Fruit fly (Drosophila melanogaster) whole organism, embryonic: ENCODE data around the gene CG12289.

Experiments used
- Asciz ChIP-seq: fragments of 200-800 bp; sonication (Bioruptor generic); optimal IDR thresholded peaks from 2 replicates; lab custom pipeline; 2017; ENCODE audit warnings: missing biosample characterization, mild to moderate bottlenecking, missing genetic modification characterization, missing genetic modification reagents
- B-H2 ChIP-seq: fragments of 200-800 bp; sonication (Bioruptor generic); optimal IDR thresholded peaks from 2 replicates; lab custom pipeline; 2018; ENCODE audit warnings: missing biosample characterization, mild to moderate bottlenecking, missing genetic modification characterization
- CG10321 ChIP-seq: fragments of 200-800 bp; sonication (Bioruptor generic); IDR thresholded peaks from 2 replicates; pipeline ENCODE4 v1.3.6; 2022; ENCODE audit warnings: missing biosample characterization, missing genetic modification characterization
- CG10565 ChIP-seq: fragments of 200-800 bp; sonication (Bioruptor generic); optimal IDR thresholded peaks from 3 replicates; lab custom pipeline; 2016; ENCODE audit warnings: missing biosample characterization, mild to moderate bottlenecking, missing genetic modification characterization
- CG10654 ChIP-seq: fragments of 200-800 bp; sonication (Bioruptor generic); optimal IDR thresholded peaks from 2 replicates; lab custom pipeline; 2016; ENCODE audit warnings: missing biosample characterization, missing genetic modification characterization
- CG10959 ChIP-seq: fragments of 200-800 bp; sonication (Bioruptor generic); IDR thresholded peaks from 2 replicates; pipeline ENCODE4 v1.3.6; 2022; ENCODE audit warnings: missing biosample characterization, missing genetic modification characterization
- CG11560 ChIP-seq: fragments of 200-800 bp; sonication (Bioruptor generic); IDR thresholded peaks from 3 replicates; pipeline ENCODE4 v1.3.6; 2022; ENCODE audit warnings: missing biosample characterization, missing genetic modification characterization
- CG12299 ChIP-seq: fragments of 200-800 bp; sonication (Bioruptor generic); optimal IDR thresholded peaks from 2 replicates; lab custom pipeline; 2018; ENCODE audit warnings: missing biosample characterization, mild to moderate bottlenecking, missing genetic modification characterization
- CG1233 ChIP-seq: fragments of 200-800 bp; sonication (Bioruptor generic); optimal IDR thresholded peaks from 4 replicates; lab custom pipeline; 2018; ENCODE audit warnings: missing biosample characterization, mild to moderate bottlenecking, missing genetic modification characterization
- CG12769 ChIP-seq: fragments of 200-800 bp; sonication (Bioruptor generic); optimal IDR thresholded peaks from 2 replicates; lab custom pipeline; 2019; ENCODE audit warnings: missing biosample characterization, mild to moderate bottlenecking, missing genetic modification characterization, moderate library complexity
- CG13123 ChIP-seq: fragments of 200-800 bp; sonication (Bioruptor generic); optimal IDR thresholded peaks from 2 replicates; lab custom pipeline; 2016; ENCODE audit warnings: missing biosample characterization, missing genetic modification characterization
- CG15601 ChIP-seq: fragments of 200-800 bp; sonication (Bioruptor generic); optimal IDR thresholded peaks from 3 replicates; lab custom pipeline; 2019; ENCODE audit warnings: missing biosample characterization, mild to moderate bottlenecking, missing genetic modification characterization, moderate library complexity
- CG16813 ChIP-seq: fragments of 200-800 bp; sonication (Bioruptor generic); IDR thresholded peaks from 3 replicates; pipeline ENCODE4 v1.3.6; 2022; ENCODE audit warnings: missing biosample characterization, missing genetic modification characterization; ENCODE audit not compliant: partially characterized antibody
- CG16815 ChIP-seq: fragments of 200-800 bp; sonication (Bioruptor generic); optimal IDR thresholded peaks from 3 replicates; lab custom pipeline; 2017; ENCODE audit warnings: missing biosample characterization, mild to moderate bottlenecking, missing genetic modification characterization
- CG1792 ChIP-seq: fragments of 200-800 bp; sonication (Bioruptor generic); optimal IDR thresholded peaks from 2 replicates; lab custom pipeline; 2016; ENCODE audit warnings: missing biosample characterization, missing genetic modification characterization
- CG18619 ChIP-seq: fragments of 200-800 bp; sonication (Bioruptor generic); optimal IDR thresholded peaks from 3 replicates; lab custom pipeline; 2017; ENCODE audit warnings: missing biosample characterization, mild to moderate bottlenecking, missing genetic modification characterization
- CG2199 ChIP-seq: fragments of 200-800 bp; sonication (Bioruptor generic); IDR thresholded peaks from 3 replicates; pipeline ENCODE4 v1.3.6; 2022; ENCODE audit warnings: missing biosample characterization, missing genetic modification characterization
- CG2202 ChIP-seq: fragments of 200-800 bp; sonication (Bioruptor generic); optimal IDR thresholded peaks from 2 replicates; lab custom pipeline; 2018; ENCODE audit warnings: missing biosample characterization, mild to moderate bottlenecking, missing genetic modification characterization
- CG31365 ChIP-seq: fragments of 200-800 bp; sonication (Bioruptor generic); optimal IDR thresholded peaks from 2 replicates; lab custom pipeline; 2018; ENCODE audit warnings: missing biosample characterization, mild to moderate bottlenecking, missing genetic modification characterization
- CG4424 ChIP-seq: fragments of 200-800 bp; sonication (Bioruptor generic); optimal IDR thresholded peaks from 3 replicates; lab custom pipeline; 2016; ENCODE audit warnings: missing biosample characterization, missing genetic modification characterization
- CG6272 ChIP-seq: fragments of 200-800 bp; sonication (Bioruptor generic); IDR thresholded peaks from 2 replicates; pipeline ENCODE4 v1.3.6; 2022; ENCODE audit warnings: missing biosample characterization, missing genetic modification characterization
- CG6654 ChIP-seq: fragments of 200-800 bp; sonication (Bioruptor generic); optimal IDR thresholded peaks from 2 replicates; lab custom pipeline; 2017; ENCODE audit warnings: missing biosample characterization, mild to moderate bottlenecking, missing genetic modification characterization
- CG6689 ChIP-seq: fragments of 200-800 bp; sonication (Bioruptor generic); IDR thresholded peaks from 2 replicates; pipeline ENCODE4 v1.3.6; 2022; ENCODE audit warnings: missing biosample characterization, missing genetic modification characterization
- CG7786 ChIP-seq: fragments of 200-800 bp; sonication (Bioruptor generic); optimal IDR thresholded peaks from 2 replicates; lab custom pipeline; 2016; ENCODE audit warnings: missing biosample characterization, missing genetic modification characterization
- CG7987 ChIP-seq: fragments of 200-800 bp; sonication (Bioruptor generic); optimal IDR thresholded peaks from 2 replicates; lab custom pipeline; 2018; ENCODE audit warnings: missing biosample characterization, mild to moderate bottlenecking, missing genetic modification characterization, moderate library complexity
- CG8089 ChIP-seq: fragments of 200-800 bp; sonication (Bioruptor generic); optimal IDR thresholded peaks from 3 replicates; lab custom pipeline; 2016; ENCODE audit warnings: missing biosample characterization, missing genetic modification characterization
- CG8388 ChIP-seq: fragments of 200-800 bp; sonication (Bioruptor generic); optimal IDR thresholded peaks from 2 replicates; lab custom pipeline; 2019; ENCODE audit warnings: missing biosample characterization, mild to moderate bottlenecking, missing genetic modification characterization, moderate library complexity
- CTCF ChIP-seq: fragments of 200-800 bp; sonication (Bioruptor generic); optimal IDR thresholded peaks from 2 replicates; lab custom pipeline; 2017; ENCODE audit warnings: missing biosample characterization, mild to moderate bottlenecking, missing genetic modification characterization, moderate library complexity
- HLH3B ChIP-seq: fragments of 200-800 bp; sonication (Bioruptor generic); IDR thresholded peaks from 2 replicates; pipeline ENCODE4 v1.3.6; 2022; ENCODE audit warnings: missing biosample characterization, missing genetic modification characterization
- Hr39 ChIP-seq: fragments of >200 bp; optimal IDR thresholded peaks from 2 replicates; lab custom pipeline; 2017
- Oli ChIP-seq: fragments of 200-800 bp; sonication (Bioruptor generic); optimal IDR thresholded peaks from 2 replicates; lab custom pipeline; 2018; ENCODE audit warnings: missing biosample characterization, mild to moderate bottlenecking, missing genetic modification characterization, moderate library complexity
- Pdp1 ChIP-seq, 2 experiments: fragments of 200-800 bp; sonication (Bioruptor generic); optimal IDR thresholded peaks; 3 replicates each; lab custom pipeline; 2016; ENCODE audit warnings: missing biosample characterization in 2 of 2, missing genetic modification characterization in 2 of 2, mild to moderate bottlenecking in 1 of 2, moderate library complexity in 1 of 2
- Sox100B ChIP-seq: fragments of 200-800 bp; sonication (Bioruptor generic); optimal IDR thresholded peaks from 3 replicates; lab custom pipeline; 2018; ENCODE audit warnings: missing biosample characterization, mild to moderate bottlenecking, missing genetic modification characterization
- Sry-δ ChIP-seq: fragments of 200-800 bp; sonication (Bioruptor generic); optimal IDR thresholded peaks from 2 replicates; lab custom pipeline; 2016; ENCODE audit warnings: missing biosample characterization, missing genetic modification characterization
- Taf1 ChIP-seq: fragments of 200-800 bp; sonication (Bioruptor generic); IDR thresholded peaks from 2 replicates; pipeline ENCODE4 v1.3.6; 2022; ENCODE audit warnings: missing biosample characterization, missing genetic modification characterization
- Vsx1 ChIP-seq: fragments of 200-800 bp; sonication (Bioruptor generic); optimal IDR thresholded peaks from 2 replicates; lab custom pipeline; 2017; ENCODE audit warnings: missing biosample characterization, mild to moderate bottlenecking, missing genetic modification characterization, missing genetic modification reagents
- al ChIP-seq: fragments of 200-800 bp; sonication (Bioruptor generic); IDR thresholded peaks from 2 replicates; pipeline ENCODE4 v1.3.6; 2022; ENCODE audit warnings: missing biosample characterization, missing genetic modification characterization
- ash1 ChIP-seq: fragments of 200-800 bp; sonication (Bioruptor generic); optimal IDR thresholded peaks from 2 replicates; lab custom pipeline; 2018; ENCODE audit warnings: missing biosample characterization, mild to moderate bottlenecking, missing genetic modification characterization
- br ChIP-seq: fragments of >200 bp; optimal IDR thresholded peaks from 2 replicates; lab custom pipeline; 2017
- crc ChIP-seq: fragments of 200-800 bp; sonication (Bioruptor generic); optimal IDR thresholded peaks from 2 replicates; lab custom pipeline; 2016; ENCODE audit warnings: missing biosample characterization, missing genetic modification characterization
- emc ChIP-seq: fragments of 200-800 bp; sonication (Bioruptor generic); optimal IDR thresholded peaks from 2 replicates; lab custom pipeline; 2016; ENCODE audit warnings: missing biosample characterization, missing genetic modification characterization
- grau ChIP-seq: fragments of 200-800 bp; optimal IDR thresholded peaks from 3 replicates; lab custom pipeline; 2019; ENCODE audit warnings: missing biosample characterization, mild to moderate bottlenecking, missing genetic modification characterization, moderate library complexity
- gro ChIP-seq: fragments of 200-800 bp; sonication (Bioruptor generic); optimal IDR thresholded peaks from 2 replicates; lab custom pipeline; 2016; ENCODE audit warnings: missing biosample characterization, missing genetic modification characterization
- gsb ChIP-seq: fragments of 200-800 bp; sonication (Bioruptor generic); IDR thresholded peaks from 2 replicates; pipeline ENCODE4 v1.3.6; 2022; ENCODE audit warnings: missing biosample characterization, missing genetic modification characterization
- h ChIP-seq: fragments of >200 bp; optimal IDR thresholded peaks from 2 replicates; lab custom pipeline; 2017
- kni ChIP-seq: fragments of 200-800 bp; sonication (Bioruptor generic); optimal IDR thresholded peaks from 3 replicates; lab custom pipeline; 2017; ENCODE audit warnings: mild to moderate bottlenecking, missing biosample characterization, missing genetic modification reagents, missing genetic modification characterization
- lilli ChIP-seq: fragments of 200-800 bp; sonication (Bioruptor generic); optimal IDR thresholded peaks from 3 replicates; lab custom pipeline; 2016; ENCODE audit warnings: missing biosample characterization, missing genetic modification characterization
- maf-S ChIP-seq: fragments of 200-800 bp; sonication (Bioruptor generic); optimal IDR thresholded peaks from 2 replicates; lab custom pipeline; 2016; ENCODE audit warnings: missing biosample characterization, missing genetic modification characterization
- mirr ChIP-seq: fragments of 200-800 bp; sonication (Bioruptor generic); optimal IDR thresholded peaks from 3 replicates; lab custom pipeline; 2018; ENCODE audit warnings: missing biosample characterization, mild to moderate bottlenecking, missing genetic modification characterization
- sisA ChIP-seq: fragments of 200-800 bp; sonication (Bioruptor generic); IDR thresholded peaks from 2 replicates; pipeline ENCODE4 v1.3.6; 2022; ENCODE audit warnings: missing biosample characterization, missing genetic modification characterization
- trh ChIP-seq: fragments of 200-800 bp; sonication (Bioruptor generic); optimal IDR thresholded peaks from 2 replicates; lab custom pipeline; 2016; ENCODE audit warnings: missing biosample characterization, missing genetic modification characterization

The CG12289 gene

DNA sequence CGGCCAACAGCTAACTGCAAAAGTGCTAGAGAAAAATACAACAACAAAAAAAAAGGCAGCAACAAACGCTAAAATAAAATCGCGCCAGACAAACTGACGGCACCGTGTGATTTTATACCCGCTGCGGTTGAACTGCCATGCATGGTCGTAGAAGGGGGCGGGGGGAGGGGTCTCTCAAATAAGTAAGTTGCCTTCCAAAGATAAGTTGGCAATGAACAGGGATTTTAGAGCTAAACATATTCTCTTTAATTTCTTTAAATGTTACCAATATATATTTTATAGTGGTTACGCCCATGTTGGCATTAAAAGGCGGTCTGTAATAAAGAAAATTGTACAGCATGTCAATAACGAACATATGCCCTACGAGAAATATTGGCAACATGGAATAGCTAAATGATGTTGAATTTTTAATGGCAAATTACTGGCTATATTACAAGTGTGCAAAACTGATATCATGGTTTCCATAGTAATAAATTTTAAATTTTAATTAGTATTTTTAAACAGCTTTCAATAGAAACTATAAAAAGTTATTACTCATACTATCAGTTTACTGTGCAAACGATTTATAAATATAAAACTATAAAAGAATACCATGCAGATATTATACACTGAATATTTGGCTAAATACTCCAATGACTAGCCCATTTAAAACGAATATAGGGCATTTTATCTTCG is 26.9 kb downstream of the CG12289 start (continued):
- TF ChIP-seq CG31365 (tag; lab: Kevin White, UChicago) (no peak), CG12769 (peak; percentile 87), Hr39 (lab: Kevin White, UChicago) (no peak), Asciz (GFP tag; lab: Kevin White, UChicago) (no peak), Pdp1 (GFP tag; optimal IDR thresholded peaks at IDR 0.05; lab: Kevin White, UChicago) (peak; percentile 60 to 70), Sry-δ (GFP tag; lab: Kevin White, UChicago) (no peak), gro (GFP tag; lab: Kevin White, UChicago) (peak; percentile 44), CG16813 (GFP tag; lab: Robert Waterston, UW) (no peak), al (peak; percentile 66), CG1792 (no peak), CG18619 (GFP tag; lab: Kevin White, UChicago) (peak; percentile 65), CG7786 (GFP tag; lab: Kevin White, UChicago) (peak; percentile 73), h (no peak), CG13123 (GFP tag; lab: Kevin White, UChicago) (peak; percentile 34), trh (GFP tag; lab: Kevin White, UChicago) (peak; percentile 30), lilli (GFP tag; lab: Kevin White, UChicago) (peak; percentile 80), B-H2 (GFP tag; lab: Kevin White, UChicago) (peak; percentile 27), HLH3B (GFP tag; lab: Robert Waterston, UW) (peak; percentile 75), CG2199 (GFP tag; lab: Robert Waterston, UW) (peak; percentile 78; the same call in 1 of the 3 replicates), CG11560 (tag; lab: Robert Waterston, UW) (peak; percentile 53; the same call in 2 of the 3 replicates), CG6689 (GFP tag; lab: Robert Waterston, UW) (peak; percentile 62; the same call in 1 of the 2 replicates), crc (GFP tag; lab: Kevin White, UChicago) (no peak), Taf1 (GFP tag; lab: Robert Waterston, UW) (peak; percentile 24; the same call in 1 of the 2 replicates), CG16815 (GFP tag; lab: Kevin White, UChicago) (peak; percentile 64), CG4424 (GFP tag; lab: Kevin White, UChicago) (peak; percentile 62), CTCF (GFP tag; lab: Kevin White, UChicago) (no peak), CG12299 (tag; lab: Kevin White, UChicago) (peak; percentile 26), CG6272 (0 out of 2 replicates have a peak, but pooled peaks have one; percentile 6), maf-S (GFP tag; lab: Kevin White, UChicago) (peak; percentile 39), CG8089 (GFP tag; lab: Kevin White, UChicago) (peak; percentile 56), CG1233 (GFP tag; lab: Kevin White, UChicago) (peak; percentile 49), CG10654 (GFP tag; lab: Kevin White, UChicago) (peak; percentile 25), gsb (GFP tag; lab: Robert Waterston, UW) (peak; percentile 54), Sox100B (GFP tag; lab: Kevin White, UChicago) (peak; percentile 8), Vsx1 (GFP tag; lab: Kevin White, UChicago) (no peak), CG6654 (GFP tag; lab: Kevin White, UChicago) (no peak), CG10959 (GFP tag; lab: Robert Waterston, UW) (0 out of 2 replicates have a peak, but pooled peaks have one; percentile 39), br (lab: Kevin White, UChicago) (no peak), CG7987 (GFP tag; lab: Kevin White, UChicago) (no peak), CG2202 (tag; lab: Kevin White, UChicago) (peak; percentile 17), CG10565 (GFP tag; lab: Kevin White, UChicago) (no peak), emc (GFP tag; lab: Kevin White, UChicago) (no peak), grau (tag; lab: Kevin White, UChicago) (peak; percentile 72), mirr (GFP tag; lab: Kevin White, UChicago) (no peak), CG8388 (GFP tag; lab: Kevin White, UChicago) (peak; percentile 59), Oli (tag; lab: Kevin White, UChicago) (peak; percentile 88), sisA (GFP tag; lab: Robert Waterston, UW) (peak; percentile 63; the same call in 1 of the 2 replicates), kni (GFP tag; lab: Kevin White, UChicago) (no peak), ash1 (GFP tag; lab: Kevin White, UChicago) (peak; percentile 24), CG15601 (tag; lab: Kevin White, UChicago) (peak; percentile 18), CG10321 (GFP tag; lab: Robert Waterston, UW) (peak; percentile 52; the same call in 1 of the 2 replicates)
